Worm (Caenorhabditis elegans): ENCODE measurements around the gene C33A11.2.

DNA sequence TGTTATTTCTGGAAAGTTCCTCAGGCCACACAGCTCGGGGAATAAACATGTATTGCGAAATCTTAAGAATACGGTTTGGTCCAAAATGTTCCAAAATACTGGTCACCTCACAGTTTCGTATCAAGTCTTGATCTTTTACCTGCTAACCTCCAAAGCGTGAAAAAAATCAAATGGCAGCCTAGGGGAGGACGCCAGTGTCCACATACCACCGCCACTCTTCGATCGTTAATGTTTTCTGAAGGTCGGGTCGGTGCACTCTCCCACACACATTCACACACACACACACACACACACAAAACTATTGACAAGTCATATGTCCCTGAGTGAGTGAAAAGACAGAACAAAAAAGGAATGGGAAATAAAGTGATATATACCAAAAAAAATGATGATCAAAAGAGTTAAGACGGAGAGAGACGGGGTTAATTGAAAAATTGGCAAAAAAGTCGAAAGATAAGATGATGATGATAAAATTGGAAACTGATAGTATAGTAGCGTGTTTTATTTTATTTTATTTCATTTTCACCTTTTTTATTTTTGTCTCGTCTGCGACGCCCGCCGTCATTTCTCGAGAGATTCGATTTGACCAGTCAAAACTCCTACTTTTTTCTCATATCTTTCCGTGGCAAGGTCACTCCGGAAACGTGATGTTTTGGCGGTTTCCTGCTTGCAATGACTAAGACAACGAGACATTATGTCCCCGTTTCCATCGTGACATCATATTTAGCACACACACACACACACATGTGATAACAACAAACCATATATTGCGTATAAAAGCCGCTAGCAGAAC is 25.8 kb upstream of the C33A11.2 start, which contains the start of gene Y15E3A.5:
- TF ChIP-seq lin-32 (GFP tag; optimal IDR thresholded peaks at IDR 0.05), result no peak
- TF ChIP-seq unc-39 (tag; optimal IDR thresholded peaks at IDR 0.05), result no peak
- no peak for TF ChIP-seq ztf-11 (tag; optimal IDR thresholded peaks at IDR 0.05)
- no peak for TF ChIP-seq unc-62 (GFP tag; optimal IDR thresholded peaks at IDR 0.05)
- no peak for TF ChIP-seq ham-2 (GFP tag; optimal IDR thresholded peaks at IDR 0.05)
- no peak for TF ChIP-seq elt-3 (tag; optimal IDR thresholded peaks at IDR 0.05)
- no peak for TF ChIP-seq snpc-4 (tag; optimal IDR thresholded peaks at IDR 0.05)
- TF ChIP-seq nhr-76 (tag; optimal IDR thresholded peaks at IDR 0.05), result no peak
